Worm (Caenorhabditis elegans) whole organism, midembryonic: ENCODE measurements around the gene F13H10.9.

Experiments used
- klf-2 ChIP-seq: fragments of 200-800 bp; sonication (Bioruptor generic); conservative IDR thresholded peaks from 2 replicates; pipeline ENCODE4 v1.3.6; 2022; ENCODE audit warnings: missing genetic modification reagents, missing genetic modification characterization, missing compliant biosample characterization
- ztf-23 ChIP-seq: fragments of 200-800 bp; sonication (Bioruptor generic); IDR thresholded peaks from 2 replicates; pipeline ENCODE4 v1.3.6; 2022; ENCODE audit warnings: missing genetic modification reagents, missing genetic modification characterization, missing compliant biosample characterization
- ztf-29 ChIP-seq: fragments of 200-800 bp; sonication (Bioruptor generic); IDR thresholded peaks from 2 replicates; pipeline ENCODE4 v1.3.6; 2022; ENCODE audit warnings: missing genetic modification reagents, missing genetic modification characterization, missing compliant biosample characterization

DNA sequence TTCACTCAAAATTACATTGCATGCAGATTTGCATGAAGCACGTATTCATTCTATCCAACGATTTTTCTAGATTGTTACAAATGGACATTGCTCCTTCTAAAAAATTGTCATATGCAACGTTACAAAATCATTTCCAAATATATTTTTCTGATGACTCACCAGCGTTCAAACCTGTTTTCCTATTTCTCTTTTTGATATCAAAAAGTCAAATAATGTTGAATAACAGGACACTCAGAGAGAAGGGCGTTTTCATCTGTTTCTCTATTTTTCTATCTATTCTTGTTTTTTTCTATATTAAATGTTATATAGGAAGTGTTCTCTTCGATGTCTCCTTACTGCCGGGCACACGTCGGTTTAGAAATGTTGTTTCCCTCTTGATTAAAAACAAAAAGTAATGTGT, 5.2 kb downstream of the F13H10.9 start:
- TF ChIP-seq klf-2 (GFP tag; lab: Robert Waterston, UW), result no peak
- no peak for TF ChIP-seq ztf-29 (GFP tag; lab: Robert Waterston, UW)
- no peak for TF ChIP-seq ztf-23 (GFP tag; lab: Robert Waterston, UW)
